Fruit fly (Drosophila melanogaster) whole organism, pupa: Measurements from ENCODE around the gene CG7985.

Experiments used
- CG12605 ChIP-seq: fragments of 200-800 bp; sonication (Bioruptor generic); IDR thresholded peaks from 2 replicates; pipeline ENCODE4 v1.3.6; 2022; ENCODE audit warnings: missing biosample characterization, missing genetic modification characterization
- CG13204 ChIP-seq: fragments of 200-800 bp; sonication (Bioruptor generic); optimal IDR thresholded peaks from 2 replicates; lab custom pipeline; 2018; ENCODE audit warnings: missing biosample characterization, mild to moderate bottlenecking, missing genetic modification characterization, moderate library complexity
- CG17806 ChIP-seq: fragments of 200-800 bp; sonication (Bioruptor generic); optimal IDR thresholded peaks from 2 replicates; lab custom pipeline; 2018; ENCODE audit warnings: missing biosample characterization, mild to moderate bottlenecking, missing genetic modification characterization, moderate library complexity
- Ets98B ChIP-seq: fragments of 200-800 bp; sonication (Bioruptor generic); IDR thresholded peaks from 2 replicates; pipeline ENCODE4 v1.3.6; 2022; ENCODE audit warnings: missing biosample characterization, missing genetic modification characterization
- fd96Ca ChIP-seq: fragments of 200-800 bp; sonication (Bioruptor generic); IDR thresholded peaks from 3 replicates; pipeline ENCODE4 v1.3.6; 2022; ENCODE audit warnings: missing biosample characterization, missing genetic modification characterization
- rn ChIP-seq: fragments of 200-800 bp; sonication (Bioruptor generic); IDR thresholded peaks from 2 replicates; pipeline ENCODE4 v1.3.6; 2022; ENCODE audit warnings: missing biosample characterization, missing genetic modification characterization

DNA sequence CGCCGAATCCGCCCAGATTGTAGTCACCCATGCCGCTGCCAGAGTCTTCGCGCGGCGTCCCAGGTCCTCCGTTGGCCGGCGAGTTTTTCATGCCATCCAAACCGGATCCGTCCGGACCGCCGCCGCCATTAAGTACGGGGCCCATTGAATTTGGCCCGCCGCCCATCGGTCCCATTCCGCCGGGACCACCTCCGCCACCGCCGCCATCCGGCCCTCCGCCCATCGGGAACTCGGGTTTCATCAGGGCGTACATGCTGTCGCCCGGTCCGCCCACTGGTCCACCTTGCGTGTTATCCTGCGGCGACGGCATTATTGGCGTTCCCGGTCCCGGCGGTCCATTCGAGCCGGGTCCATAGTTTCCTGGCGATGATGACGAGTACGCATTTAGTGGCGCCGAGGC lies 4.4 kb upstream of the CG7985 start:
- TF ChIP-seq CG13204 (GFP tag; lab: Kevin White, UChicago) (no peak), fd96Ca (GFP tag; lab: Robert Waterston, UW) (no peak), Ets98B (GFP tag; lab: Robert Waterston, UW) (no peak), CG17806 (tag; lab: Kevin White, UChicago) (no peak), CG12605 (GFP tag; lab: Robert Waterston, UW) (no peak), rn (GFP tag; lab: Robert Waterston, UW) (no peak)
